Fruit fly (Drosophila melanogaster) whole organism, adult: ENCODE results near the gene PK1-R.
A peak's percentile ranks its signal among the peaks of the same experiment; 100 is the strongest.

Experiments
- CG11617 ChIP-seq: fragments of 200-800 bp; sonication (Bioruptor generic); optimal IDR thresholded peaks from 2 replicates; lab custom pipeline; 2017; ENCODE audit warnings: mild to moderate bottlenecking, missing biosample characterization, missing genetic modification reagents, missing genetic modification characterization
- CG12768 ChIP-seq: fragments of 200-800 bp; sonication (Bioruptor generic); optimal IDR thresholded peaks from 2 replicates; lab custom pipeline; 2017; ENCODE audit warnings: missing biosample characterization, missing genetic modification characterization, mild to moderate bottlenecking, moderate library complexity, missing genetic modification reagents
- CG14711 ChIP-seq: fragments of 200-800 bp; sonication (Bioruptor generic); optimal IDR thresholded peaks from 2 replicates; lab custom pipeline; 2018; ENCODE audit warnings: missing biosample characterization, mild to moderate bottlenecking, missing genetic modification characterization, moderate library complexity
- CG1620 ChIP-seq: fragments of 200-800 bp; sonication (Bioruptor generic); optimal IDR thresholded peaks from 2 replicates; lab custom pipeline; 2016; ENCODE audit warnings: missing biosample characterization, missing genetic modification characterization
- CG33017 ChIP-seq: fragments of 200-800 bp; sonication (Bioruptor generic); optimal IDR thresholded peaks from 2 replicates; lab custom pipeline; 2018; ENCODE audit warnings: missing biosample characterization, mild to moderate bottlenecking, missing genetic modification characterization, moderate library complexity
- CG5204 ChIP-seq: fragments of 200-800 bp; sonication (Bioruptor generic); optimal IDR thresholded peaks from 2 replicates; lab custom pipeline; 2016; ENCODE audit warnings: missing biosample characterization, missing genetic modification characterization
- CG7045 ChIP-seq: fragments of 200-800 bp; sonication (Bioruptor generic); optimal IDR thresholded peaks from 2 replicates; lab custom pipeline; 2017; ENCODE audit warnings: missing biosample characterization, mild to moderate bottlenecking, missing genetic modification characterization
- CG7101 ChIP-seq: fragments of 200-800 bp; sonication (Bioruptor generic); optimal IDR thresholded peaks from 2 replicates; lab custom pipeline; 2018; ENCODE audit warnings: missing biosample characterization, mild to moderate bottlenecking, missing genetic modification characterization, moderate library complexity
- Clk ChIP-seq: fragments of 200-800 bp; sonication (Bioruptor generic); optimal IDR thresholded peaks from 2 replicates; lab custom pipeline; 2017; ENCODE audit warnings: missing biosample characterization, missing genetic modification characterization
- Crg-1 ChIP-seq: fragments of 200-800 bp; sonication (Bioruptor generic); optimal IDR thresholded peaks from 2 replicates; lab custom pipeline; 2016; ENCODE audit warnings: missing biosample characterization, missing genetic modification characterization
- Hr96 ChIP-seq: fragments of 200-800 bp; sonication (Bioruptor generic); optimal IDR thresholded peaks from 2 replicates; lab custom pipeline; 2016; ENCODE audit warnings: missing biosample characterization, missing genetic modification characterization
- Mnt ChIP-seq: fragments of 200-800 bp; sonication (Bioruptor generic); optimal IDR thresholded peaks from 2 replicates; lab custom pipeline; 2016; ENCODE audit warnings: missing biosample characterization, mild to moderate bottlenecking, missing genetic modification characterization
- bab1 ChIP-seq: fragments of 200-800 bp; sonication (Bioruptor generic); optimal IDR thresholded peaks from 3 replicates; lab custom pipeline; 2019; ENCODE audit warnings: missing biosample characterization, mild to moderate bottlenecking, missing genetic modification characterization, moderate library complexity
- cic ChIP-seq: fragments of 200-800 bp; sonication (Bioruptor generic); optimal IDR thresholded peaks from 2 replicates; lab custom pipeline; 2017; ENCODE audit warnings: missing biosample characterization, mild to moderate bottlenecking, missing genetic modification characterization, moderate library complexity
- cnc ChIP-seq, 2 experiments: fragments of >200 bp; optimal IDR thresholded peaks; 2 replicates each; lab custom pipeline; 2017
- kay ChIP-seq: fragments of 200-800 bp; sonication (Bioruptor generic); peaks from one replicate; lab custom pipeline; 2016; ENCODE audit warnings: missing biosample characterization, missing genetic modification characterization, borderline replicate concordance
- ovo ChIP-seq: fragments of 200-800 bp; sonication (Bioruptor generic); optimal IDR thresholded peaks from 2 replicates; lab custom pipeline; 2016; ENCODE audit warnings: missing biosample characterization, missing genetic modification characterization
- pad ChIP-seq: fragments of 200-800 bp; sonication (Bioruptor generic); optimal IDR thresholded peaks from 3 replicates; lab custom pipeline; 2017; ENCODE audit warnings: missing biosample characterization, missing genetic modification characterization, mild to moderate bottlenecking, moderate library complexity, missing genetic modification reagents
- tj ChIP-seq: fragments of 200-800 bp; sonication (Bioruptor generic); optimal IDR thresholded peaks from 3 replicates; lab custom pipeline; 2017; ENCODE audit warnings: missing biosample characterization, mild to moderate bottlenecking, missing genetic modification characterization, moderate library complexity
- toe ChIP-seq: fragments of 200-800 bp; sonication (Bioruptor generic); optimal IDR thresholded peaks from 2 replicates; lab custom pipeline; 2016; ENCODE audit warnings: missing biosample characterization, missing genetic modification characterization

PK1-R gene

DNA sequence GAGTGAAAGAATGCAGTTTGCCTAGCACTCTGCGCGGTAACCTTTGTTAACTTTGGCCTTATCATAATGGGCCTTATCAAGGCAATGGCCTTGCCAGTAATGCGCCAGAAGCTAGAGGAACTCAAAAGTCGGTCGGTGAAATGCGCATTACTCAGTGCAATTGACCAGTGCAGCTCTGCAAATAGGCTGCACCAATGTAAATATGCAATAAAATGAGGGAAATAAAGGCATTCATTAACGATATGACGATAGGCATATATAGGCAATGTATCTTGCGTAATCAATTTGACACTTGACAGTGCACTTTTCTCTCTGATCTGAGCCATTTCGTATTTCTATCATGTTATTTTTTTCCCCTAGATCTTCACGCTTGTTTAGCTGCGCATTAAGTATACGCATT, 32.8 kb downstream of the PK1-R start:
- TF ChIP-seq Crg-1 (GFP tag; lab: Kevin White, UChicago) (peak; percentile 77), tj (GFP tag; lab: Kevin White, UChicago) (no peak), pad (peak; percentile 6), kay (GFP tag; lab: Kevin White, UChicago) (peak; percentile 64), CG7045 (GFP tag; lab: Kevin White, UChicago) (peak; percentile 25), cnc (optimal IDR thresholded peaks at IDR 0.05; lab: Kevin White, UChicago) (no peak), CG33017 (tag; lab: Kevin White, UChicago) (peak; percentile 7), CG5204 (GFP tag; lab: Kevin White, UChicago) (no peak), Clk (GFP tag; lab: Kevin White, UChicago) (peak; percentile 45), Mnt (GFP tag; lab: Kevin White, UChicago) (peak; percentile 31), cic (peak; percentile 74), CG11617 (GFP tag; lab: Kevin White, UChicago) (no peak), ovo (GFP tag; lab: Kevin White, UChicago) (peak; percentile 15), toe (peak; percentile 44), CG14711 (tag; lab: Kevin White, UChicago) (no peak), Hr96 (GFP tag; lab: Kevin White, UChicago) (no peak), CG7101 (tag; lab: Kevin White, UChicago) (peak; percentile 38), CG1620 (GFP tag; lab: Kevin White, UChicago) (peak; percentile 51), bab1 (GFP tag; lab: Kevin White, UChicago) (no peak), CG12768 (GFP tag; lab: Kevin White, UChicago) (peak; percentile 87)

DNA sequence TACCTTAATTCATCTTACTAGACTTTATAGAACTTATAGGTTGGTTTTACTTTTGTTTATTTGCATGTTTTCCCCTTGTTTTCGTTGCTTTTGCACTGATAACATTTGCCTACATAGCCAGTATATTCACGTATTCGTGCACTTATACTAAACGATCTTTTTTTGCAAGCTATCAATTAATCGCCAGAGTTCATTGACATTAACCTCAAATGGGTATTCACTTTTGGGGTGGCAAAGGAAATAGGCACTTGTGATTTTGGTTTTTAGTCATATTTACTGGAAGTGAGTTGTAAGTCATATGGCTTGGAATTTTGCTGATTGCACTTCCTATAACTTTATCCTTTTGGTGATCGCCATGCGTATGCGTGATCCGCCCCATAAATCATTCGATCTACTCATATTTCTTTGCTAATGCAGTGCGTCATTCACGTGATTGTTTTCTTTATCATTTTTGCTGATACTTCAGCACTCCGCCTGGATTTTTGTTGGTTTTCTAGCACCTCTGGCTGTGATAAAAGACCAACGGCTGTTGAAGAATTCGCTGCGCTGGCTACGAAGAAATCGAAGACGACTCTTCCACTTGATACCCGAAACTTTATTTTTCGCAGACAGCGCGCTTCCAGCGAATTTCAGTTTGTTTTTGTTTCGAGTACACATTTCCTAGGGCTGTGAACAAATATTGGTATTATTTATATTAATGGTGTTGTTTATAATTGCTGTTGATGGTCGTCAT, 34.9 kb downstream of the PK1-R start:
- TF ChIP-seq tj (GFP tag; lab: Kevin White, UChicago) = peak; percentile 96
- TF ChIP-seq CG11617 (GFP tag; lab: Kevin White, UChicago) = no peak

DNA sequence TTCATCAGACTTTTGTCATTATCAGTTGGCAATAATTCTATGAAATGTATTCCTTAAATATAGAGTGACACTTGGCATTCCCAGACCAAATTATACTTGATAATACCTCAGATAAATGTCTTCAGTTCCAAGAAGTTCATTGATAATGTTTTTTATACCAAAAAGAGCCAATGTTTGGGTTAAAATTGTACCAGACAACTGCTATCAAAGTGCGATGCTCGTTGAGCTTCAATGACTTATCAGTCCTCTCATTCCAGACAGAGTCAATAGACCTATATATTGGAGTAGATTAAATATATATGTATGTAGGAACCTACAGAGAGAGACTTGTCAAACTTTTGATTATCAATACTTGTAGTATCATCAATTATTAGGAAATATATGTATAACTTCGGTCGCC, 37.7 kb downstream of the PK1-R start:
- TF ChIP-seq kay (GFP tag; lab: Kevin White, UChicago) = no peak
- no peak for TF ChIP-seq Hr96 (GFP tag; lab: Kevin White, UChicago)
- TF ChIP-seq bab1 (GFP tag; lab: Kevin White, UChicago) = no peak
- TF ChIP-seq tj (GFP tag; lab: Kevin White, UChicago) = no peak
- TF ChIP-seq CG7045 (GFP tag; lab: Kevin White, UChicago) = no peak
- no peak for TF ChIP-seq cnc (optimal IDR thresholded peaks at IDR 0.05; lab: Kevin White, UChicago)
- no peak for TF ChIP-seq CG14711 (tag; lab: Kevin White, UChicago)
- no peak for TF ChIP-seq Clk (GFP tag; lab: Kevin White, UChicago)
- TF ChIP-seq pad = no peak

DNA sequence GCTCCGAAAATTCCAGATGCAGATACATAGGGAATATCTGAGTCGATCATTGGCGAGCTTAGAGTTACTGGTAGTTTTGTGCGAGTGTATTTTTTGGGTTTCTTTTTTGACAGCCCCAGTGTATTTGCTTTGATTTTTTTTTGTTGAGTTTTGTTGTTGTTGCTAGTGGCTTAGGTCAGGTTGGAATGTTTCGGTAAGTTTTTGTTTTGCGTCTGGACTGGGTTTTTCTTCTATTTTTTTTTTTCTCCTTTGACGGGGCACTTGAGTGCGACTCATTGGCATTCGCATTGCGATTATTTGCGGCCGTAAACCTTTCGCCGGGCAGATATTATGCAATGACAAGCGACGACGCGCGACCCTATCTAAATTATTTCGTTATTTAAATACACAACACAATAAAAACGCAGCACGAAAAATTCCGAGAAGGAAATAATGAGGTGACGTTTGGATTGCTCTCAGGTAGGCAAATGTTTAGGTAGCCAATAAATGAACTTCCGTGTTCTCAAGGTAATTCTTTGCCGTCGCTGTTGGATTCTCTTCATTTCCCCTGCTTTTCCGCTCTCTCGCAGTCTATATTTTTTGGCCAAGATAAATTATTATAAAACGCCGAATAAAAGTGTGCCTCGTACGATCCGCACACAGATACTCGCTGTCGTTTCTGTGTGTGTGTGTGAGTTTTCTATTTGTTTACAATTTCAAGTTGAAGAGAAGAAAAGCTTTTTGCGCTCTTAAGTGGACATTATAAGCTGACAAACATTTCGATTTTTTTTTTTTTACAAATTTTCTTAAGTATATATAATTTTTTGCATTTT, 38.6 kb downstream of the PK1-R start:
- TF ChIP-seq CG12768 (GFP tag; lab: Kevin White, UChicago) (peak; percentile 4), CG33017 (tag; lab: Kevin White, UChicago) (no peak), Crg-1 (GFP tag; lab: Kevin White, UChicago) (no peak), CG7045 (GFP tag; lab: Kevin White, UChicago) (no peak), cic (peak; percentile 12), Mnt (GFP tag; lab: Kevin White, UChicago) (no peak), CG11617 (GFP tag; lab: Kevin White, UChicago) (no peak), pad (peak; percentile 35), bab1 (GFP tag; lab: Kevin White, UChicago) (no peak)

DNA sequence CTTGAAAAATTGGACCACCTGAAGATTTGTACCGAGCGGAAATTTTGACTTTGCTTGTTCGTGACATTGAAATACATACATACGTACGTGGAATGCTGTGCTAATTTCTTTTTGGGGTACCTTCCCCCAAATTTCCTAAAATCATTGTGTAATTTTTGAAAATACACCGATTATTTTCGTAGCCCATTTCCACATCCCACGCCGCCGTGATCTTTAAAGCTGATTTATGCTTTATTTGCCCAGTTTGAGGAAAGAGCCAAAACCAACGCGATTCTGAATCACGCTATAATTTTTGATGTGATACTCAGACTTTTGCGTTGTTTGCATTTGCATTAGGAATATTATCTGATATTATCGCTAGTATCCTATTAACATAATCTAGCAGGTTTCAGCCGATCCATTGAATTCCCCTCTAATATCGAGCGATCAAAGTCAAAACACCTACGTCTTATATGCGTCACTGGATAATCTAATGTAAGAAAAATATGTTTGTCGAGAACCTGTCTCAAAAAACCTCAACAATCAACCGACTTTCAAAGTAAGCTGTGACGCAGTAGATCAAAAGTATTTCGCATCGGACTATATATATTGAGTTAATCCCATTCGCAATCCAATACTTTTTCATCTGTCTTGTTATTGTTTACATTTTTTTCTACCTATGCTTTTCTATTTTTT, 39.9 kb downstream of the PK1-R start:
- TF ChIP-seq Mnt (GFP tag; lab: Kevin White, UChicago) (no peak), Crg-1 (GFP tag; lab: Kevin White, UChicago) (no peak), CG12768 (GFP tag; lab: Kevin White, UChicago) (no peak), cic (peak; percentile 21)
